Fruit fly (Drosophila melanogaster): ENCODE data around the gene bru2.

The bru2 gene

dm6 chr2L:12372436-12372835 lies 28.4 kb downstream of the bru2 start (continued):
- TF ChIP-seq GATAe (GFP tag; conservative IDR thresholded peaks at IDR 0.05): no peak
- TF ChIP-seq fd96Cb (tag; optimal IDR thresholded peaks at IDR 0.05): no peak
- no peak for TF ChIP-seq sima (GFP tag; optimal IDR thresholded peaks at IDR 0.05)
- no peak for TF ChIP-seq CG4424 (GFP tag; optimal IDR thresholded peaks at IDR 0.05)
- TF ChIP-seq inv (GFP tag; IDR thresholded peaks at IDR 0.05; ENCODE audit: partially characterized antibody): no peak
- peak; percentile 41 for TF ChIP-seq CG33213 (GFP tag; optimal IDR thresholded peaks at IDR 0.05)
- peak in 1 of 2 experiments; percentile 7 for TF ChIP-seq insv (GFP tag; optimal IDR thresholded peaks at IDR 0.05)
- TF ChIP-seq CG9727 (GFP tag; optimal IDR thresholded peaks at IDR 0.05): no peak
- TF ChIP-seq CG3838 (GFP tag; optimal IDR thresholded peaks at IDR 0.05): no peak
- TF ChIP-seq Dad (GFP tag; optimal IDR thresholded peaks at IDR 0.05): no peak
- no peak for TF ChIP-seq peb (GFP tag; IDR thresholded peaks at IDR 0.05)
- TF ChIP-seq CG17328 (GFP tag; IDR thresholded peaks at IDR 0.05): no peak
- TF ChIP-seq caup (GFP tag; optimal IDR thresholded peaks at IDR 0.05; ENCODE audit: severe bottlenecking): peak; percentile 55
- TF ChIP-seq gem (tag; optimal IDR thresholded peaks at IDR 0.05): peak; percentile 37
- TF ChIP-seq Ets65A (GFP tag): no peak
- TF ChIP-seq hth (optimal IDR thresholded peaks at IDR 0.05): no peak
- TF ChIP-seq lov (optimal IDR thresholded peaks at IDR 0.05): no peak
- no peak for TF ChIP-seq lov (GFP tag; IDR thresholded peaks at IDR 0.05)
- TF ChIP-seq rib (GFP tag; IDR thresholded peaks at IDR 0.05): peak; percentile 38; the same call in 1 of the 2 replicates
- TF ChIP-seq Trl (optimal IDR thresholded peaks at IDR 0.05): no peak
- TF ChIP-seq Trl (GFP tag; optimal IDR thresholded peaks at IDR 0.05): peak; percentile 44
- peak; percentile 9 for TF ChIP-seq CG8089 (GFP tag; optimal IDR thresholded peaks at IDR 0.05)
- peak; percentile 35 for TF ChIP-seq CG17359 (tag; optimal IDR thresholded peaks at IDR 0.05)
- TF ChIP-seq CG17829 (tag; optimal IDR thresholded peaks at IDR 0.05): no peak
- no peak for TF ChIP-seq CG1602 (GFP tag; optimal IDR thresholded peaks at IDR 0.05)
- no peak for TF ChIP-seq zen2 (GFP tag; IDR thresholded peaks at IDR 0.05; ENCODE audit: partially characterized antibody)
- TF ChIP-seq CG34224 (GFP tag; IDR thresholded peaks at IDR 0.05; ENCODE audit: partially characterized antibody): no peak
- TF ChIP-seq nau (GFP tag; optimal IDR thresholded peaks at IDR 0.05): peak; percentile 59
- TF ChIP-seq CG4328 (GFP tag; optimal IDR thresholded peaks at IDR 0.05): peak; percentile 38
- no peak for TF ChIP-seq CG6254 (GFP tag; optimal IDR thresholded peaks at IDR 0.05)
- TF ChIP-seq disco-r (GFP tag; optimal IDR thresholded peaks at IDR 0.05): peak; percentile 26
- no peak for TF ChIP-seq CG7745 (tag; optimal IDR thresholded peaks at IDR 0.05)
- no peak for TF ChIP-seq D (optimal IDR thresholded peaks at IDR 0.05)
- no peak for TF ChIP-seq D (GFP tag; optimal IDR thresholded peaks at IDR 0.05)
- TF ChIP-seq CG9215 (GFP tag; IDR thresholded peaks at IDR 0.05): no peak
- TF ChIP-seq org-1 (GFP tag; optimal IDR thresholded peaks at IDR 0.05): peak; percentile 7
- TF ChIP-seq CG10274 (GFP tag; optimal IDR thresholded peaks at IDR 0.05): no peak
- no peak for TF ChIP-seq salm (tag; optimal IDR thresholded peaks at IDR 0.05)
- 0 out of 3 replicates have a peak, but pooled peaks have one; percentile 14 for TF ChIP-seq Optix (GFP tag; IDR thresholded peaks at IDR 0.05)
- TF ChIP-seq ara (GFP tag; IDR thresholded peaks at IDR 0.05): no peak
- no peak for TF ChIP-seq hb (GFP tag; IDR thresholded peaks at IDR 0.05; ENCODE audit: partially characterized antibody)
- no peak for TF ChIP-seq CG11247 (GFP tag; IDR thresholded peaks at IDR 0.05)
- no peak for TF ChIP-seq Dip3 (GFP tag; optimal IDR thresholded peaks at IDR 0.05)
- no peak for TF ChIP-seq CG43689 (GFP tag; IDR thresholded peaks at IDR 0.05)
- TF ChIP-seq unpg (GFP tag; optimal IDR thresholded peaks at IDR 0.05): peak; percentile 33
- TF ChIP-seq CG7556 (GFP tag; optimal IDR thresholded peaks at IDR 0.05): peak; percentile 0
- TF ChIP-seq Ssrp (tag; optimal IDR thresholded peaks at IDR 0.05): no peak
- no peak for TF ChIP-seq gce (GFP tag; IDR thresholded peaks at IDR 0.05)
- no peak for TF ChIP-seq chif (GFP tag; optimal IDR thresholded peaks at IDR 0.05)
- TF ChIP-seq repo (GFP tag; optimal IDR thresholded peaks at IDR 0.05): no peak
- TF ChIP-seq CHES-1-like (GFP tag; optimal IDR thresholded peaks at IDR 0.05): peak; percentile 23
- TF ChIP-seq CG12104 (GFP tag; optimal IDR thresholded peaks at IDR 0.05): peak; percentile 23
- no peak for TF ChIP-seq btn (GFP tag; optimal IDR thresholded peaks at IDR 0.05)

Measured in whole organism, embryonic.